Worm (Caenorhabditis elegans): ENCODE results near the gene C56G2.9.

DNA sequence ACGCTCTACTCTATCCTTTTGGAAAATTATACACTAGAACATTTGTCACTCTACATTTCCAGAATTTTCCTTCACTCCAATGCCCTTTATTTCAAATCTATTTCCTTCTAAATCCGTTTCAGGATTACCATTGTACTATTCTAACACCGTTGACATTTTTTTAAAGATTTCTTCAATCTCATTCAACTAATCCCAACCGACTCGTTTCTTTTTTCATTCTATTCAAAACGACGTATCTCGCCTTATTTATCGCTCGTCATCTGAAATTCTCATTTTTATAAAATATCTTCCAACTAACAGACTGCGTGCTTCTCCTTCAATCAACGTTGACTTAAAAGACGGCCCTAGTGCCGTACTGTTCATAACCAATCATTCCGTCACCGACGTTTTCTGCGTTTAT lies 10.0 kb upstream of the C56G2.9 start, which contains the start of gene akap-1:
- TF ChIP-seq zag-1 (tag; optimal IDR thresholded peaks at IDR 0.05) = no peak
- TF ChIP-seq unc-62 (GFP tag; optimal IDR thresholded peaks at IDR 0.05) = no peak
- TF ChIP-seq aly-2 (tag; optimal IDR thresholded peaks at IDR 0.05) = no peak
- no peak for TF ChIP-seq sea-2 (GFP tag; optimal IDR thresholded peaks at IDR 0.05)
- TF ChIP-seq nhr-11 (tag; optimal IDR thresholded peaks at IDR 0.05) = no peak
- no peak for TF ChIP-seq fkh-10 (GFP tag; optimal IDR thresholded peaks at IDR 0.05)
- TF ChIP-seq elt-2 (tag; optimal IDR thresholded peaks at IDR 0.05) = no peak
- TF ChIP-seq ceh-82 (tag; optimal IDR thresholded peaks at IDR 0.05) = no peak
- no peak for TF ChIP-seq egl-27 (tag; optimal IDR thresholded peaks at IDR 0.05)
- no peak for TF ChIP-seq nhr-25 (tag; optimal IDR thresholded peaks at IDR 0.05)
- no peak for TF ChIP-seq daf-12 (tag; optimal IDR thresholded peaks at IDR 0.05)
- TF ChIP-seq nhr-28 (tag; optimal IDR thresholded peaks at IDR 0.05) = no peak
- no peak for TF ChIP-seq nhr-77 (tag; optimal IDR thresholded peaks at IDR 0.05)
- no peak for TF ChIP-seq lsy-12 (tag; optimal IDR thresholded peaks at IDR 0.05)
